Worm (Caenorhabditis elegans): Measurements from ENCODE around the gene T05C12.11.

The T05C12.11 gene

DNA sequence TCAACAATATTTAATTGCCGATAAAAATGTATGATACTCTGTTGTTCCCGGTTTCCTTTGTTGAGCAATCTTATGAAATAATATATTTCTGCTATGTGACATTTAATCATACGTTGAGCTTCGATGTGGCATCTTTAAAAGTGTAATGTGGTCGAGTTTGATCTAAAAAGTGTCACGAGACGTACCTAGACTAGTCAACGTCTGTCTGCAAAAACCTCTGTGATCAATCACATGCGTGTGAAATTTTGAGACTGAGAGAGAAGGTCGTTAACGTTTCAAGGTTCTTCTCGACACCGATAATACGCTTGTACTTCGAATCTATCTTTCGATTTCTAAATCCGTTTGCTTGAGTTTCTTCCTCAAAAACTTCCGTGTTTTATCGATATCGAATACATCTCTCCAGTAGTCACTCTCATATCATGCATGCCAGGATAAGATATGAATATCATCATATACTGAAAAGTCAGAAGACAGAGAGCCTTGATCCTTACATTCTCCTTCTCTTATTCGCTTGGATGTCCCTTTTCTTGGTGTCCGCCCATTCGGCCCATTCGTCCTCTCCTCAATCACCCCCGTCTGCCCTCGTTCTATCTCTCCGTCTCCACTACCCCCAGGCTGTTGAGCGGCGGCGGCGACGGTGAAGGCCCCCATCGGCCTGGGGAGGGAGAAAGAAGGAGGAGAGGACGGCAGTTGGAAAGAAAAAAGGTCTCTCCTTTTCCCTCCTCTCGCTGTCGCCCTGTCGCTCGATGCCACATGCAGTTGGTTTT lies 41.8 kb downstream of the T05C12.11 start (continued):
- TF ChIP-seq vab-15 (tag; optimal IDR thresholded peaks at IDR 0.05) (no peak), hpl-2 (GFP tag; optimal IDR thresholded peaks at IDR 0.05) (no peak), lin-39 (tag; optimal IDR thresholded peaks at IDR 0.05) (peak; percentile 56), jun-1 (tag; optimal IDR thresholded peaks at IDR 0.05) (no peak), ceh-88 (GFP tag; IDR thresholded peaks at IDR 0.05) (no peak; the same call in 1 of the 2 replicates), dsc-1 (tag; optimal IDR thresholded peaks at IDR 0.05) (peak; percentile 15), pax-3 (tag; optimal IDR thresholded peaks at IDR 0.05) (peak; percentile 14), ceh-90 (tag; optimal IDR thresholded peaks at IDR 0.05) (peak; percentile 30), unc-98 (GFP tag; IDR thresholded peaks at IDR 0.05) (no peak), ceh-63 (GFP tag; optimal IDR thresholded peaks at IDR 0.05) (no peak), fkh-8 (tag; optimal IDR thresholded peaks at IDR 0.05) (peak; percentile 15), elt-3 (tag; optimal IDR thresholded peaks at IDR 0.05) (peak in 5 of 6 experiments; percentile 9 to 77 (median 50)), F16B12.6 (tag; optimal IDR thresholded peaks at IDR 0.05) (peak; percentile 11), lin-35 (GFP tag; optimal IDR thresholded peaks at IDR 0.05) (peak; percentile 19 to 75), nhr-85 (tag) (peak; percentile 92), sptf-1 (tag; optimal IDR thresholded peaks at IDR 0.05) (no peak), blmp-1 (tag; optimal IDR thresholded peaks at IDR 0.05) (peak; percentile 55), ztf-11 (tag; optimal IDR thresholded peaks at IDR 0.05) (peak in 1 of 2 experiments; percentile 12), unc-130 (tag; optimal IDR thresholded peaks at IDR 0.05) (peak; percentile 90), aly-2 (tag; optimal IDR thresholded peaks at IDR 0.05) (no peak), nhr-76 (tag; optimal IDR thresholded peaks at IDR 0.05) (no peak), unc-62 (GFP tag; optimal IDR thresholded peaks at IDR 0.05) (no peak), dpl-1 (GFP tag; optimal IDR thresholded peaks at IDR 0.05) (peak; percentile 0 to 53 (median 17)), mab-9 (GFP tag; IDR thresholded peaks at IDR 0.05) (no peak), nhr-12 (tag; optimal IDR thresholded peaks at IDR 0.05) (no peak), nhr-77 (tag; optimal IDR thresholded peaks at IDR 0.05) (no peak), ama-1 (optimal IDR thresholded peaks at IDR 0.05) (no peak), pqm-1 (tag; optimal IDR thresholded peaks at IDR 0.05) (no peak), nhr-47 (tag; optimal IDR thresholded peaks at IDR 0.05) (peak; percentile 59), unc-86 (tag; optimal IDR thresholded peaks at IDR 0.05) (peak; percentile 3), aha-1 (tag; optimal IDR thresholded peaks at IDR 0.05) (peak; percentile 22), sox-4 (tag; optimal IDR thresholded peaks at IDR 0.05) (no peak), ces-1 (GFP tag; optimal IDR thresholded peaks at IDR 0.05) (no peak), mep-1 (tag; optimal IDR thresholded peaks at IDR 0.05) (peak; percentile 21), irx-1 (tag; optimal IDR thresholded peaks at IDR 0.05) (peak; percentile 30), Y116A8C.19 (tag; optimal IDR thresholded peaks at IDR 0.05; ENCODE audit: borderline replicate concordance) (no peak)

DNA sequence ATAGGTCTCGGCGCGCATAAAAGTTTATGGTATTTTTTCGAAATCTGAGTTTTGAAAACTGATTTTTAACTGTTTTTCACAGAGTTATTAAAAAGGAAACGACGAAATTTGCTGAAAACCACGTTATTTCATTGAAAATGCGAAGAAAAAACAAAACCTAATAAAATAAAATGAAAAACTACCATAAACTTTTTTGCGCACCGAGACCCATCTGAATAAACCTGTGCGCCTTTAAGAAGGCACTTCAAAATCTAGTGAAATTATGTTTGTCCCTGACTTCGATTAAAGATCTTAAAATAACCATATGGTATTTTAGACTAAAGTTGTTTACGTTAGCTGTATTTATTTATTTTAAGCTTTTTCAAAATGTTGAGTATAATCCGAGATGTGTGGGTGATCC lies 42.5 kb downstream of the T05C12.11 start:
- TF ChIP-seq lin-13 (GFP tag; optimal IDR thresholded peaks at IDR 0.05) (no peak), efl-1 (optimal IDR thresholded peaks at IDR 0.05) (no peak), efl-1 (GFP tag; optimal IDR thresholded peaks at IDR 0.05 in 1 of 2) (peak in 1 of 2 experiments; percentile 74), unc-130 (tag; optimal IDR thresholded peaks at IDR 0.05) (no peak), vab-15 (tag; optimal IDR thresholded peaks at IDR 0.05) (no peak)

DNA sequence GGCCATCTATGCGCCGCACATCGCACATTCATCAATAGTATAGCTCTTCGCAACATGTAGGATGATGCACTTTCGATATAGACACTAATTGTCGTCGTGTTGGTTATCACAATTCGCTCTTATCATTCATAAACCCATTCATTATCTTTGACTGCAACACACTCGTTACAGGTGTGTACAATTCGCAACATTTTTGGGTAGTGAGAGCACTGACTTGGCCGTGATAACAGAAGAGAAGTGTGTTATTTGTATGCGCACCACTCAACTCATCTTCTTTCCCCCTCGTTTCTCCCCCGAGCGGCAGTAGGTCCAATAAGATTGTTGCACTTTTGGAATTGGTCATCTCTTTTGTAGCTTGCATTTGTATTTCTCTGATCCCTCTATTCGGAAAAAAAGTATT lies 43.0 kb downstream of the T05C12.11 start:
- TF ChIP-seq elt-2 (tag; optimal IDR thresholded peaks at IDR 0.05) (peak; percentile 68), pqm-1 (tag; optimal IDR thresholded peaks at IDR 0.05) (peak; percentile 31), ces-1 (GFP tag; optimal IDR thresholded peaks at IDR 0.05) (no peak), nhr-85 (tag) (peak; percentile 17), unc-30 (tag; optimal IDR thresholded peaks at IDR 0.05) (no peak), lsy-2 (tag; optimal IDR thresholded peaks at IDR 0.05) (peak in 1 of 2 experiments; percentile 4), lin-35 (GFP tag; optimal IDR thresholded peaks at IDR 0.05) (peak in 1 of 2 experiments; percentile 36), mep-1 (tag; optimal IDR thresholded peaks at IDR 0.05) (no peak), lin-14 (GFP tag; optimal IDR thresholded peaks at IDR 0.05) (peak; percentile 7), Y116A8C.19 (tag; optimal IDR thresholded peaks at IDR 0.05; ENCODE audit: borderline replicate concordance) (no peak)

Data from whole organism, L1 larva.